Fruit fly (Drosophila melanogaster): ENCODE measurements around the gene RhoL.

- TF ChIP-seq h (optimal IDR thresholded peaks at IDR 0.05) (no peak), ttk (optimal IDR thresholded peaks at IDR 0.05) (no peak), Myc (optimal IDR thresholded peaks at IDR 0.05) (no peak), insv (optimal IDR thresholded peaks at IDR 0.05) (no peak), psq (optimal IDR thresholded peaks at IDR 0.05) (no peak), Sin3A (optimal IDR thresholded peaks at IDR 0.05) (no peak)
These were observed 11.3 kb downstream of the RhoL start for dm6 chr3R:9491065-9491567.

All from Kc167 (cell line).